Fruit fly (Drosophila melanogaster): Measurements from ENCODE around the gene CG4267.
A peak's percentile ranks its signal among the peaks of the same experiment; 100 is the strongest.

DNA sequence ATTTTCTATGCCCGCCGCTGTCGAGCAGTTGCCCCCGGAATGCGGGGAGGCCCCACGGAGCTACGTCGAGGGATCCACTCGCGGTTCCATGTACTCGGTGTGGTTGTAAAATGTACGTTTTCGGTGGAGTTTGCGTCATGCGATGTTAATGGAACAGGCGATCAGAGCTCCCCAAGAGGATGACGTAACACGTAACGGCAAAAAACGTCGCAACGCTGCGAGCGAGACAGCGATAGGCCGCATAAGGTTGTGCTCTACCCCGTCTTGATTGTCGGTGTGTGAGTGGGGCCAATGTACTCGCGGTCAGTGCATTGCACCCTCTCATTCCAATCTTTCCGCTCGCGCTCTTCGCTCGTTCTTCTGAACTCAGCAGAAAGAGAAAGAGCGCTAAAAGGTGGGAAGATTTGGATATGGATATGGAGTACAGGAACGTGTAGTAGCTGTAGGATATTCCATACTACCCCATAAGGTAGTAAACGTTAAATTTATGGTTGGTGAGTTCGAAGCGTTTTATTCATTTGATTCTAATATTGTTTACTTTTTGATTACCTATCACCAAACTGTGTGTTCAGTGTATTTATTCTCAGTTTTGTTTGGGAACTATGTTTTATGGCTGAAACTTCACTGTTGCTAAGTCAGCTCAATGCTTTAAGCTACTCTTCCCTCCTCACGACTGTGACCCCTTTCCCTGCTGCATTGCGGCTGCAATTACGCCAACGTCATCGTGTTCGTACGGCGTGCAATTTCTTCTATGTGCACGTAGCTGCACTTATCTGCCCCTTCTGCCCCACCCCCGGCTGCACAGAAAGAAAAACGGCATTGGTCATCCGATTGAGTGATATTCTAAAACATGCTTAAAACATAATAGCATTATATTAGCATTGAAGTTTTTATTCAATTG, 41.8 kb upstream of the CG4267 start:
- TF ChIP-seq ovo (GFP tag; optimal IDR thresholded peaks at IDR 0.05) (peak; percentile 99), CG1620 (GFP tag; optimal IDR thresholded peaks at IDR 0.05) (no peak), kay (GFP tag; ENCODE audit: borderline replicate concordance) (no peak), CG12768 (GFP tag; optimal IDR thresholded peaks at IDR 0.05) (peak; percentile 59), cnc (optimal IDR thresholded peaks at IDR 0.05) (peak; percentile 51 to 63)
